Fruit fly (Drosophila melanogaster) whole organism, embryonic: ENCODE data around the gene mthl9.

Experiments used
- Ada2b ChIP-seq: fragments of 200-800 bp; sonication (Bioruptor generic); IDR thresholded peaks from 2 replicates; pipeline ENCODE4 v1.3.6; 2022; ENCODE audit warnings: missing biosample characterization, missing genetic modification characterization
- Adf1 ChIP-seq: fragments of 200-800 bp; sonication (Bioruptor generic); IDR thresholded peaks from 2 replicates; pipeline ENCODE4 v1.3.6; 2022; ENCODE audit warnings: missing biosample characterization, missing genetic modification characterization
- B-H1 ChIP-seq: fragments of 200-800 bp; sonication (Bioruptor generic); IDR thresholded peaks from 3 replicates; pipeline ENCODE4 v1.3.6; 2022; ENCODE audit warnings: missing biosample characterization, missing genetic modification characterization
- CG10543 ChIP-seq: fragments of 200-800 bp; sonication (Bioruptor generic); optimal IDR thresholded peaks from 3 replicates; lab custom pipeline; 2017; ENCODE audit warnings: missing biosample characterization, mild to moderate bottlenecking, missing genetic modification characterization, moderate library complexity
- CG12236 ChIP-seq: fragments of 200-800 bp; sonication (Bioruptor generic); optimal IDR thresholded peaks from 2 replicates; lab custom pipeline; 2016; ENCODE audit warnings: missing biosample characterization, missing genetic modification characterization
- CG12391 ChIP-seq: fragments of 200-800 bp; sonication (Bioruptor generic); optimal IDR thresholded peaks from 3 replicates; lab custom pipeline; 2018; ENCODE audit warnings: missing biosample characterization, mild to moderate bottlenecking, missing genetic modification characterization, moderate library complexity
- CG13775 ChIP-seq: fragments of 200-800 bp; sonication (Bioruptor generic); optimal IDR thresholded peaks from 3 replicates; lab custom pipeline; 2017; ENCODE audit warnings: missing biosample characterization, mild to moderate bottlenecking, missing genetic modification characterization
- CG15269 ChIP-seq: fragments of 200-800 bp; sonication (Bioruptor generic); optimal IDR thresholded peaks from 2 replicates; lab custom pipeline; 2018; ENCODE audit warnings: missing biosample characterization, mild to moderate bottlenecking, missing genetic modification characterization, moderate library complexity
- CG1529 ChIP-seq: fragments of 200-800 bp; sonication (Bioruptor generic); optimal IDR thresholded peaks from 3 replicates; lab custom pipeline; 2018; ENCODE audit warnings: missing biosample characterization, missing genetic modification characterization
- CG1647 ChIP-seq: fragments of 200-800 bp; sonication (Bioruptor generic); optimal IDR thresholded peaks from 3 replicates; lab custom pipeline; 2016; ENCODE audit warnings: missing biosample characterization, missing genetic modification characterization
- CG18262 ChIP-seq: fragments of 200-800 bp; optimal IDR thresholded peaks from 3 replicates; lab custom pipeline; 2019; ENCODE audit warnings: missing biosample characterization, mild to moderate bottlenecking, missing genetic modification characterization, moderate library complexity
- CG30403 ChIP-seq: fragments of 200-800 bp; sonication (Bioruptor generic); optimal IDR thresholded peaks from 3 replicates; lab custom pipeline; 2016; ENCODE audit warnings: missing biosample characterization, missing genetic modification characterization
- CG31224 ChIP-seq: fragments of 200-800 bp; sonication (Bioruptor generic); IDR thresholded peaks from 2 replicates; pipeline ENCODE4 v1.3.6; 2022; ENCODE audit warnings: missing biosample characterization, missing genetic modification characterization
- CG33557 ChIP-seq: fragments of 200-800 bp; sonication (Bioruptor generic); optimal IDR thresholded peaks from 2 replicates; lab custom pipeline; 2019; ENCODE audit warnings: missing biosample characterization, mild to moderate bottlenecking, missing genetic modification characterization, moderate library complexity
- CG3847 ChIP-seq: fragments of 200-800 bp; sonication (Bioruptor generic); IDR thresholded peaks from 2 replicates; pipeline ENCODE4 v1.3.6; 2022; ENCODE audit warnings: missing biosample characterization, missing genetic modification characterization
- CG4360 ChIP-seq: fragments of 200-800 bp; sonication (Bioruptor generic); IDR thresholded peaks from 2 replicates; pipeline ENCODE4 v1.3.6; 2022; ENCODE audit warnings: missing biosample characterization, missing genetic modification characterization
- CG6254 ChIP-seq: fragments of 200-800 bp; sonication (Bioruptor generic); optimal IDR thresholded peaks from 3 replicates; lab custom pipeline; 2017; ENCODE audit warnings: mild to moderate bottlenecking, missing biosample characterization, missing genetic modification reagents, missing genetic modification characterization
- CG6813 ChIP-seq: fragments of 200-800 bp; sonication (Bioruptor generic); optimal IDR thresholded peaks from 2 replicates; lab custom pipeline; 2017; ENCODE audit warnings: missing biosample characterization, missing genetic modification characterization, mild to moderate bottlenecking, moderate library complexity, missing genetic modification reagents
- CG7357 ChIP-seq: fragments of 200-800 bp; sonication (Bioruptor generic); IDR thresholded peaks from 3 replicates; pipeline ENCODE4 v1.3.6; 2022; ENCODE audit warnings: missing biosample characterization, missing genetic modification characterization
- CG8359 ChIP-seq: fragments of 200-800 bp; sonication (Bioruptor generic); optimal IDR thresholded peaks from 2 replicates; lab custom pipeline; 2017; ENCODE audit warnings: missing biosample characterization, mild to moderate bottlenecking, missing genetic modification characterization, borderline replicate concordance
- CG9876 ChIP-seq: fragments of 200-800 bp; sonication (Bioruptor generic); optimal IDR thresholded peaks from 2 replicates; lab custom pipeline; 2016; ENCODE audit warnings: missing biosample characterization, missing genetic modification characterization
- Dbx ChIP-seq: fragments of 200-800 bp; sonication (Bioruptor generic); IDR thresholded peaks from 3 replicates; pipeline ENCODE4 v1.3.6; 2022; ENCODE audit warnings: missing biosample characterization, missing genetic modification characterization
- Doc2 ChIP-seq: fragments of 200-800 bp; sonication (Bioruptor generic); IDR thresholded peaks from 2 replicates; pipeline ENCODE4 v1.3.6; 2022; ENCODE audit warnings: missing biosample characterization, missing genetic modification characterization
- Drgx ChIP-seq: fragments of 200-800 bp; sonication (Bioruptor generic); IDR thresholded peaks from 2 replicates; pipeline ENCODE4 v1.3.6; 2022; ENCODE audit warnings: missing biosample characterization, missing genetic modification characterization
- ERR ChIP-seq: fragments of 200-800 bp; sonication (Bioruptor generic); optimal IDR thresholded peaks from 2 replicates; lab custom pipeline; 2016; ENCODE audit warnings: missing biosample characterization, missing genetic modification characterization
- Fer1 ChIP-seq: fragments of 200-800 bp; sonication (Bioruptor generic); optimal IDR thresholded peaks from 2 replicates; lab custom pipeline; 2017; ENCODE audit warnings: missing biosample characterization, mild to moderate bottlenecking, missing genetic modification characterization
- HLH54F ChIP-seq: fragments of 200-800 bp; sonication (Bioruptor generic); optimal IDR thresholded peaks from 3 replicates; lab custom pipeline; 2016; ENCODE audit warnings: missing biosample characterization, missing genetic modification characterization
- Med ChIP-seq: fragments of 200-800 bp; sonication (Bioruptor generic); peaks from one replicate; lab custom pipeline; 2016; ENCODE audit warnings: missing biosample characterization, missing genetic modification characterization, mild to moderate bottlenecking, inconsistent platforms, moderate library complexity
- Oaz ChIP-seq: fragments of 200-800 bp; sonication (Bioruptor generic); IDR thresholded peaks from 2 replicates; pipeline ENCODE4 v1.3.6; 2022; ENCODE audit warnings: missing biosample characterization, missing genetic modification characterization
- Pdp1 ChIP-seq, 2 experiments: fragments of 200-800 bp; sonication (Bioruptor generic); optimal IDR thresholded peaks; 3 replicates each; lab custom pipeline; 2016; ENCODE audit warnings: missing biosample characterization in 2 of 2, missing genetic modification characterization in 2 of 2, mild to moderate bottlenecking in 1 of 2, moderate library complexity in 1 of 2
- Six4 ChIP-seq: fragments of 200-800 bp; sonication (Bioruptor generic); optimal IDR thresholded peaks from 2 replicates; lab custom pipeline; 2016; ENCODE audit warnings: missing biosample characterization, missing genetic modification characterization
- Spps ChIP-seq: fragments of 200-800 bp; sonication (Bioruptor generic); optimal IDR thresholded peaks from 2 replicates; lab custom pipeline; 2018; ENCODE audit warnings: missing biosample characterization, mild to moderate bottlenecking, missing genetic modification characterization
- Stat92E ChIP-seq, 3 experiments: fragments of >200 bp in 2 of 3; fragments of 200-800 bp in 1 of 3; sonication (Bioruptor generic) in 1 of 3; optimal IDR thresholded peaks; 2 replicates each; lab custom pipeline; 2017 to 2019; ENCODE audit warnings: missing biosample characterization in 3 of 3, missing genetic modification characterization in 3 of 3, mild to moderate bottlenecking in 1 of 3, moderate library complexity in 1 of 3
- Taf1 ChIP-seq: fragments of 200-800 bp; sonication (Bioruptor generic); IDR thresholded peaks from 2 replicates; pipeline ENCODE4 v1.3.6; 2022; ENCODE audit warnings: missing biosample characterization, missing genetic modification characterization
- ase ChIP-seq: fragments of 200-800 bp; sonication (Bioruptor generic); IDR thresholded peaks from 3 replicates; pipeline ENCODE4 v1.3.6; 2022; ENCODE audit warnings: missing biosample characterization, missing genetic modification characterization
- chinmo ChIP-seq: fragments of 200-800 bp; sonication (Bioruptor generic); IDR thresholded peaks from 4 replicates; pipeline ENCODE4 v1.3.6; 2022; ENCODE audit warnings: missing biosample characterization, missing genetic modification characterization; ENCODE audit not compliant: partially characterized antibody
- dati ChIP-seq: fragments of 200-800 bp; sonication (Bioruptor generic); IDR thresholded peaks from 2 replicates; pipeline ENCODE4 v1.3.6; 2022; ENCODE audit warnings: missing biosample characterization, missing genetic modification characterization
- exex ChIP-seq: fragments of 200-800 bp; sonication (Bioruptor generic); optimal IDR thresholded peaks from 4 replicates; lab custom pipeline; 2018; ENCODE audit warnings: missing biosample characterization, mild to moderate bottlenecking, missing genetic modification characterization, moderate library complexity
- jing ChIP-seq: fragments of 200-800 bp; sonication (Bioruptor generic); optimal IDR thresholded peaks from 2 replicates; lab custom pipeline; 2018; ENCODE audit warnings: missing biosample characterization, mild to moderate bottlenecking, missing genetic modification characterization
- kah ChIP-seq: fragments of 200-800 bp; sonication (Bioruptor generic); optimal IDR thresholded peaks from 2 replicates; lab custom pipeline; 2018; ENCODE audit warnings: missing biosample characterization, mild to moderate bottlenecking, missing genetic modification characterization
- mam ChIP-seq: fragments of 200-800 bp; sonication (Bioruptor generic); optimal IDR thresholded peaks from 3 replicates; lab custom pipeline; 2016; ENCODE audit warnings: missing biosample characterization, missing genetic modification characterization
- pfk ChIP-seq: fragments of 200-800 bp; sonication (Bioruptor generic); optimal IDR thresholded peaks from 2 replicates; lab custom pipeline; 2018; ENCODE audit warnings: missing biosample characterization, mild to moderate bottlenecking, missing genetic modification characterization, moderate library complexity
- run ChIP-seq: fragments of 200-800 bp; sonication (Bioruptor generic); optimal IDR thresholded peaks from 3 replicates; lab custom pipeline; 2018; ENCODE audit warnings: missing biosample characterization, mild to moderate bottlenecking, missing genetic modification characterization
- salm ChIP-seq: fragments of 200-800 bp; sonication (Bioruptor generic); optimal IDR thresholded peaks from 2 replicates; lab custom pipeline; 2018; ENCODE audit warnings: missing biosample characterization, mild to moderate bottlenecking, missing genetic modification characterization
- slp2 ChIP-seq: fragments of 200-800 bp; sonication (Bioruptor generic); optimal IDR thresholded peaks from 2 replicates; lab custom pipeline; 2016; ENCODE audit warnings: missing biosample characterization, missing genetic modification characterization
- so ChIP-seq: fragments of 200-800 bp; sonication (Bioruptor generic); IDR thresholded peaks from 3 replicates; pipeline ENCODE4 v1.3.6; 2022; ENCODE audit warnings: missing biosample characterization, missing genetic modification characterization
- stc ChIP-seq: fragments of 200-800 bp; sonication (Bioruptor generic); IDR thresholded peaks from 2 replicates; pipeline ENCODE4 v1.3.6; 2022; ENCODE audit warnings: missing biosample characterization, missing genetic modification characterization
- tll ChIP-seq, 2 experiments: fragments of 200-800 bp in 1 of 2; fragments of >200 bp in 1 of 2; sonication (Bioruptor generic) in 1 of 2; optimal IDR thresholded peaks; 2 replicates each; lab custom pipeline; 2017 to 2019; ENCODE audit warnings: missing biosample characterization in 2 of 2, missing genetic modification characterization in 2 of 2, mild to moderate bottlenecking in 1 of 2, moderate library complexity in 1 of 2
- zen ChIP-seq: fragments of 200-800 bp; sonication (Bioruptor generic); optimal IDR thresholded peaks from 3 replicates; lab custom pipeline; 2018; ENCODE audit warnings: missing biosample characterization, mild to moderate bottlenecking, missing genetic modification characterization, moderate library complexity
- zen2 ChIP-seq: fragments of 200-800 bp; sonication (Bioruptor generic); IDR thresholded peaks from 3 replicates; pipeline ENCODE4 v1.3.6; 2022; ENCODE audit warnings: missing biosample characterization, missing genetic modification characterization; ENCODE audit not compliant: partially characterized antibody

The mthl9 gene

dm6 chr3L:299952-300605 lies 32.0 kb downstream of the mthl9 start:
- no peak for TF ChIP-seq Ada2b
- no peak for TF ChIP-seq kah (GFP tag; lab: Kevin White, UChicago)
- TF ChIP-seq CG9876 (GFP tag; lab: Kevin White, UChicago) = no peak
- TF ChIP-seq CG12236 (GFP tag; lab: Kevin White, UChicago) = no peak
- TF ChIP-seq Stat92E (GFP tag; optimal IDR thresholded peaks at IDR 0.05; lab: Kevin White, UChicago) = no peak
- peak; percentile 100 for TF ChIP-seq exex
- TF ChIP-seq tll (GFP tag; optimal IDR thresholded peaks at IDR 0.05; lab: Kevin White, UChicago) = no peak
- no peak for TF ChIP-seq Drgx
- TF ChIP-seq mam (GFP tag; lab: Kevin White, UChicago) = no peak
- TF ChIP-seq run = no peak
- TF ChIP-seq Spps (tag; lab: Kevin White, UChicago) = no peak
- TF ChIP-seq CG33557 (GFP tag; lab: Kevin White, UChicago) = no peak
- TF ChIP-seq CG3847 = 0 out of 2 replicates have a peak, but pooled peaks have one; percentile 9
- no peak for TF ChIP-seq dati (GFP tag; lab: Robert Waterston, UW)
- no peak for TF ChIP-seq Doc2
- TF ChIP-seq jing (GFP tag; lab: Kevin White, UChicago) = no peak
- no peak for TF ChIP-seq CG6254 (GFP tag; lab: Kevin White, UChicago)
- TF ChIP-seq slp2 = no peak
- no peak for TF ChIP-seq CG30403
- TF ChIP-seq ERR = peak; percentile 15
- TF ChIP-seq HLH54F (GFP tag; lab: Kevin White, UChicago) = no peak
- 0 out of 3 replicates have a peak, but pooled peaks have one; percentile 33 for TF ChIP-seq so (GFP tag; lab: Robert Waterston, UW)
- no peak for TF ChIP-seq Six4
- no peak for TF ChIP-seq Oaz (GFP tag; lab: Robert Waterston, UW)
- no peak for TF ChIP-seq zen2 (GFP tag; lab: Robert Waterston, UW)
- no peak for TF ChIP-seq CG18262
- no peak for TF ChIP-seq CG8359
- no peak for TF ChIP-seq CG6813 (GFP tag; lab: Kevin White, UChicago)
- no peak for TF ChIP-seq CG13775 (GFP tag; lab: Kevin White, UChicago)
- no peak; the same call in 2 of the 3 replicates for TF ChIP-seq B-H1 (GFP tag; lab: Robert Waterston, UW)
- TF ChIP-seq chinmo (GFP tag; lab: Robert Waterston, UW) = peak; percentile 82; the same call in 1 of the 4 replicates
- no peak for TF ChIP-seq CG1529 (GFP tag; lab: Kevin White, UChicago)
- peak; percentile 21; the same call in 1 of the 2 replicates for TF ChIP-seq Adf1 (GFP tag; lab: Robert Waterston, UW)
- no peak for TF ChIP-seq salm (tag; lab: Kevin White, UChicago)
- TF ChIP-seq CG12391 (tag; lab: Kevin White, UChicago) = no peak
- TF ChIP-seq CG1647 (GFP tag; lab: Kevin White, UChicago) = no peak
- no peak for TF ChIP-seq Med (GFP tag; lab: Kevin White, UChicago)
- no peak for TF ChIP-seq Taf1
- TF ChIP-seq stc (GFP tag; lab: Robert Waterston, UW) = no peak
- no peak for TF ChIP-seq ase (GFP tag; lab: Robert Waterston, UW)
- TF ChIP-seq Dbx (GFP tag; lab: Robert Waterston, UW) = peak; percentile 28; the same call in 1 of the 3 replicates
- no peak for TF ChIP-seq pfk
- peak; percentile 83 for TF ChIP-seq CG10543 (GFP tag; lab: Kevin White, UChicago)
- TF ChIP-seq CG7357 = no peak
- TF ChIP-seq CG4360 (GFP tag; lab: Robert Waterston, UW) = no peak
- TF ChIP-seq CG15269 = no peak
- TF ChIP-seq Pdp1 (GFP tag; optimal IDR thresholded peaks at IDR 0.05; lab: Kevin White, UChicago) = no peak
- TF ChIP-seq CG31224 = no peak
- TF ChIP-seq zen = peak; percentile 20
- TF ChIP-seq Fer1 = peak; percentile 34
